Worm (Caenorhabditis elegans) whole organism, mixed stage, embryonic: ENCODE data around the gene R12B2.13.

Source experiments
- bed-3 ChIP-seq: fragments of 200-800 bp; sonication (Bioruptor generic); optimal IDR thresholded peaks from 3 replicates; lab custom pipeline; 2018; ENCODE audit warnings: mild to moderate bottlenecking, missing genetic modification characterization, moderate library complexity, missing compliant biosample characterization
- blmp-1 ChIP-seq: fragments of 150-350 bp; optimal IDR thresholded peaks from 2 replicates; lab custom pipeline; 2014; ENCODE audit warnings: missing biosample characterization, missing genetic modification characterization
- lin-13 ChIP-seq: fragments of 150-350 bp; optimal IDR thresholded peaks from 2 replicates; lab custom pipeline; 2014; ENCODE audit warnings: missing biosample characterization, missing genetic modification characterization
- lsy-2 ChIP-seq: fragments of 150-350 bp; optimal IDR thresholded peaks from 2 replicates; lab custom pipeline; 2014; ENCODE audit warnings: missing biosample characterization, missing genetic modification characterization
- nhr-237 ChIP-seq: fragments of 150-350 bp; optimal IDR thresholded peaks from 2 replicates; lab custom pipeline; 2014; ENCODE audit warnings: missing biosample characterization, missing genetic modification characterization
- pha-4 ChIP-seq: fragments of 150-350 bp; optimal IDR thresholded peaks from 2 replicates; lab custom pipeline; 2018; ENCODE audit warnings: missing biosample characterization, missing genetic modification reagents, missing genetic modification characterization
- sem-2 ChIP-seq: fragments of 200-800 bp; sonication (Bioruptor generic); optimal IDR thresholded peaks from 2 replicates; lab custom pipeline; 2018; ENCODE audit warnings: mild to moderate bottlenecking, missing genetic modification characterization, missing compliant biosample characterization
- unc-39 ChIP-seq: fragments of 150-350 bp; optimal IDR thresholded peaks from 2 replicates; lab custom pipeline; 2014; ENCODE audit warnings: missing biosample characterization, missing genetic modification characterization

DNA sequence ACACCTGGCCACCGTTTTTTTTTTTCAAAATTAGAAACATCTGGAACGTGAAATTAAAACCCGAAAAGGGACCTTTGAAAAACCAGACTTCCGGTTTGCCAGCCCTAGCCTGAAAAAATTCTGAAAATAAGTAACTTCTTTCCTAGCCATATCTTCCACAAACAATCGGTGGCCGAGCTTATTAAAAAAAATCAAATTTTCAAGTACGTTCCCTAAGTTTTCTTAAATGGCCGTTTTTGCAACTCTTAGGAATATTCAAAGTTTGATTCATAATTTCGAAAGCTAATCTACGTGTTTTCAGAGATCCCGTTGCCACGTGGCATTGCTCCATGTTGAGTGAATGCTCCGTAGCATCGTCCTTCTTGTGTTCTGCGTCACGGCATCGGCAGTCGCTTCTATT, 9.7 kb downstream of the R12B2.13 start, which contains the start of gene R12B2.8:
- TF ChIP-seq pha-4 (tag; lab: Kevin White, UChicago) (no peak), lsy-2 (tag; lab: Kevin White, UChicago) (no peak), blmp-1 (tag; lab: Kevin White, UChicago) (no peak), unc-39 (tag; lab: Kevin White, UChicago) (no peak), nhr-237 (no peak), lin-13 (no peak), bed-3 (GFP tag; lab: Kevin White, UChicago) (no peak), sem-2 (GFP tag; lab: Kevin White, UChicago) (no peak)
